Fruit fly (Drosophila melanogaster) whole organism, wandering third instar larva: ENCODE data around the gene Cad88C.

Source experiments
- Abd-B ChIP-seq: fragments of >200 bp; optimal IDR thresholded peaks from 2 replicates; lab custom pipeline; 2017; ENCODE audit warnings: missing biosample characterization, missing genetic modification characterization
- CG32264 ChIP-seq: fragments of 200-800 bp; sonication (Bioruptor generic); optimal IDR thresholded peaks from 2 replicates; lab custom pipeline; 2016; ENCODE audit warnings: missing biosample characterization, missing genetic modification characterization
- CG9705 ChIP-seq: fragments of 200-800 bp; sonication (Bioruptor generic); optimal IDR thresholded peaks from 2 replicates; lab custom pipeline; 2018; ENCODE audit warnings: missing biosample characterization, mild to moderate bottlenecking, missing genetic modification characterization
- CrebA ChIP-seq: fragments of 200-800 bp; sonication (Bioruptor generic); optimal IDR thresholded peaks from 2 replicates; lab custom pipeline; 2016; ENCODE audit warnings: missing biosample characterization, mild to moderate bottlenecking, missing genetic modification characterization, borderline replicate concordance
- Dfd ChIP-seq: fragments of >200 bp; optimal IDR thresholded peaks from 2 replicates; lab custom pipeline; 2017; ENCODE audit warnings: missing biosample characterization, missing genetic modification characterization
- Dif ChIP-seq: fragments of 200-275, 200-300 bp; sonication (Bioruptor generic); optimal IDR thresholded peaks from 2 replicates; lab custom pipeline; 2018; ENCODE audit warnings: missing biosample characterization, missing genetic modification characterization; ENCODE audit not compliant: partially characterized antibody
- GATAd ChIP-seq: sonication (Bioruptor generic); optimal IDR thresholded peaks from 2 replicates; lab custom pipeline; 2016; ENCODE audit warnings: missing biosample characterization, missing genetic modification characterization
- HLH106 ChIP-seq: fragments of 200-800 bp; optimal IDR thresholded peaks from 3 replicates; lab custom pipeline; 2019; ENCODE audit warnings: missing biosample characterization, mild to moderate bottlenecking, missing genetic modification characterization, moderate library complexity
- Hnf4 ChIP-seq: fragments of 200-800 bp; sonication (Bioruptor generic); optimal IDR thresholded peaks from 2 replicates; lab custom pipeline; 2016; ENCODE audit warnings: missing biosample characterization, mild to moderate bottlenecking, missing genetic modification characterization
- Hr78 ChIP-seq: fragments of >200 bp; optimal IDR thresholded peaks from 2 replicates; lab custom pipeline; 2017; ENCODE audit warnings: missing biosample characterization, missing genetic modification characterization
- Hr83 ChIP-seq: fragments of 200-300 bp; sonication (Bioruptor generic); optimal IDR thresholded peaks from 2 replicates; lab custom pipeline; 2016; ENCODE audit warnings: missing biosample characterization, mild to moderate bottlenecking, missing genetic modification characterization, moderate library complexity; ENCODE audit not compliant: poor library complexity, severe bottlenecking
- Jra ChIP-seq: sonication (Bioruptor generic); optimal IDR thresholded peaks from 2 replicates; lab custom pipeline; 2016; ENCODE audit warnings: missing biosample characterization, missing genetic modification characterization
- Mio ChIP-seq: sonication (Bioruptor generic); optimal IDR thresholded peaks from 2 replicates; lab custom pipeline; 2016; ENCODE audit warnings: missing biosample characterization, missing genetic modification characterization
- Myc ChIP-seq: fragments of >200 bp; optimal IDR thresholded peaks from 2 replicates; lab custom pipeline; 2017
- N ChIP-seq: fragments of >200 bp; optimal IDR thresholded peaks from 2 replicates; lab custom pipeline; 2018; ENCODE audit warnings: missing biosample characterization, missing external identifiers, missing genetic modification characterization
- OdsH ChIP-seq: fragments of 200-800 bp; sonication (Bioruptor generic); optimal IDR thresholded peaks from 2 replicates; lab custom pipeline; 2016; ENCODE audit warnings: missing biosample characterization, mild to moderate bottlenecking, missing genetic modification characterization
- Rel ChIP-seq, 2 experiments: fragments of 200-800 bp; sonication (Bioruptor generic) in 1 of 2; optimal IDR thresholded peaks; 2 replicates in 1 of 2; 3 replicates in 1 of 2; lab custom pipeline; 2016 to 2019; ENCODE audit warnings: mild to moderate bottlenecking in 2 of 2, missing biosample characterization in 2 of 2, missing genetic modification characterization in 2 of 2, moderate library complexity in 1 of 2
- Sp1 ChIP-seq: fragments of 200-800 bp; sonication (Bioruptor generic); optimal IDR thresholded peaks from 3 replicates; lab custom pipeline; 2019; ENCODE audit warnings: missing biosample characterization, mild to moderate bottlenecking, missing genetic modification characterization, moderate library complexity
- Vsx2 ChIP-seq: fragments of 200-300, 225-300 bp; sonication (Bioruptor generic); optimal IDR thresholded peaks from 2 replicates; lab custom pipeline; 2018; ENCODE audit warnings: missing biosample characterization, missing genetic modification characterization; ENCODE audit not compliant: partially characterized antibody
- br ChIP-seq: fragments of 200-800 bp; sonication (Bioruptor generic); optimal IDR thresholded peaks from 2 replicates; lab custom pipeline; 2016; ENCODE audit warnings: missing biosample characterization, missing genetic modification characterization
- brk ChIP-seq: fragments of 200-800 bp; sonication (Bioruptor generic); optimal IDR thresholded peaks from 2 replicates; lab custom pipeline; 2016; ENCODE audit warnings: missing biosample characterization, mild to moderate bottlenecking, missing genetic modification characterization
- dl ChIP-seq, 2 experiments: fragments of 175-275, 200-275 bp in 1 of 2; fragments of 200-275 bp in 1 of 2; sonication (Bioruptor generic); optimal IDR thresholded peaks; lab custom pipeline; 2018; ENCODE audit warnings: mild to moderate bottlenecking in 2 of 2, missing biosample characterization in 2 of 2, missing genetic modification characterization in 2 of 2, moderate library complexity in 2 of 2; ENCODE audit not compliant: partially characterized antibody in 2 of 2, insufficient read depth in 1 of 2
- dmrt93B ChIP-seq: fragments of 200-800 bp; sonication (Bioruptor generic); optimal IDR thresholded peaks from 2 replicates; lab custom pipeline; 2018; ENCODE audit warnings: missing biosample characterization, mild to moderate bottlenecking, missing genetic modification characterization
- dsf ChIP-seq: sonication (Bioruptor generic); optimal IDR thresholded peaks from 2 replicates; lab custom pipeline; 2016; ENCODE audit warnings: missing biosample characterization, missing genetic modification characterization, borderline replicate concordance
- ey ChIP-seq: fragments of 200-800 bp; sonication (Bioruptor generic); optimal IDR thresholded peaks from 2 replicates; lab custom pipeline; 2016; ENCODE audit warnings: missing biosample characterization, missing genetic modification characterization
- foxo ChIP-seq, 2 experiments: fragments of 200-800 bp; sonication (Bioruptor generic); optimal IDR thresholded peaks; 2 replicates in 1 of 2; 3 replicates in 1 of 2; lab custom pipeline; 2016 to 2017; ENCODE audit warnings: missing biosample characterization in 2 of 2, missing genetic modification characterization in 2 of 2
- fru ChIP-seq: fragments of 200-800 bp; sonication (Bioruptor generic); optimal IDR thresholded peaks from 3 replicates; lab custom pipeline; 2016; ENCODE audit warnings: missing biosample characterization, mild to moderate bottlenecking, missing genetic modification characterization
- h ChIP-seq: fragments of 200-800 bp; sonication (Bioruptor generic); optimal IDR thresholded peaks from 3 replicates; lab custom pipeline; 2016; ENCODE audit warnings: missing biosample characterization, mild to moderate bottlenecking, missing genetic modification characterization
- jim ChIP-seq: fragments of 175-275, 200-325 bp; sonication (Bioruptor generic); optimal IDR thresholded peaks from 2 replicates; lab custom pipeline; 2016; ENCODE audit warnings: missing biosample characterization, mild to moderate bottlenecking, missing genetic modification characterization
- lola ChIP-seq: fragments of >200 bp; optimal IDR thresholded peaks from 2 replicates; lab custom pipeline; 2017; ENCODE audit warnings: missing biosample characterization, missing genetic modification characterization
- pan ChIP-seq: fragments of >200 bp; optimal IDR thresholded peaks from 2 replicates; lab custom pipeline; 2017
- psq ChIP-seq: fragments of 200-800 bp; sonication (Bioruptor generic); optimal IDR thresholded peaks from 3 replicates; lab custom pipeline; 2017; ENCODE audit warnings: missing biosample characterization, mild to moderate bottlenecking, missing genetic modification characterization, moderate library complexity
- rgr ChIP-seq: fragments of 200-800 bp; sonication (Bioruptor generic); optimal IDR thresholded peaks from 3 replicates; lab custom pipeline; 2016; ENCODE audit warnings: missing biosample characterization, mild to moderate bottlenecking, missing genetic modification characterization
- sage ChIP-seq: fragments of 200-800 bp; sonication (Bioruptor generic); optimal IDR thresholded peaks from 2 replicates; lab custom pipeline; 2016; ENCODE audit warnings: missing biosample characterization, mild to moderate bottlenecking, missing genetic modification characterization
- sv ChIP-seq: fragments of 200-800 bp; sonication (Bioruptor generic); optimal IDR thresholded peaks from 3 replicates; lab custom pipeline; 2016; ENCODE audit warnings: missing biosample characterization, missing genetic modification characterization
- tai ChIP-seq: sonication (Bioruptor generic); optimal IDR thresholded peaks from 2 replicates; lab custom pipeline; 2016; ENCODE audit warnings: missing biosample characterization, missing genetic modification characterization
- usp ChIP-seq: fragments of >200 bp; optimal IDR thresholded peaks from 2 replicates; lab custom pipeline; 2017; ENCODE audit warnings: missing biosample characterization, missing genetic modification characterization
- woc ChIP-seq: sonication (Bioruptor generic); optimal IDR thresholded peaks from 2 replicates; lab custom pipeline; 2016; ENCODE audit warnings: missing biosample characterization, mild to moderate bottlenecking, missing genetic modification characterization

Gene Cad88C

dm6 chr3R:14626781-14627180 lies 3.5 kb upstream of the Cad88C start:
- TF ChIP-seq Rel (GFP tag; optimal IDR thresholded peaks at IDR 0.05; lab: Kevin White, UChicago) (no peak), Rel (tag; optimal IDR thresholded peaks at IDR 0.05; lab: Kevin White, UChicago) (peak; percentile 56), psq (GFP tag; lab: Kevin White, UChicago) (no peak), dmrt93B (GFP tag; lab: Kevin White, UChicago) (no peak), GATAd (GFP tag; lab: Kevin White, UChicago) (no peak), Mio (GFP tag; lab: Kevin White, UChicago) (no peak)

DNA sequence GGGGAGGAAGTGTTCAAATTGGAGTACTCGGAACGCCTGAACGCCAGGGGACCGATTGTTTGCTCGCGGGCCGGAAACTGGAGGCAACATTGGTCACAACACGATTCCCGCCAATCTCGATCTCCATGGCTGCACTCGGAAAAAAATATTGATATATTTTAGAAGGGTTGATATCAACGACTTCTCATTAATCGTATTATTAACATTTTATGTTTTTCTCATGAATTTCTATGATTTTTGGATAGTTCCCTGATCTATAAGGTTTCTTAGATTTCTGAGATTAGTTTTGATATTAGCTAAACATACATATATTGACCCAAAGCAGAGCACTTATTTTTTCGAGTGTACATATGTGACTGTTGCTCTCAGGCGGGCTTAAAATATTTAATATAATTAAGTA lies 1.6 kb downstream of the Cad88C start:
- TF ChIP-seq Myc (no peak), pan (no peak), Abd-B (no peak), CG32264 (GFP tag; lab: Kevin White, UChicago) (no peak), h (GFP tag; lab: Kevin White, UChicago) (no peak), Dfd (GFP tag; lab: Kevin White, UChicago) (no peak), br (no peak)
- TF ChIP-seq, all 38 proteins: peak for 0

DNA sequence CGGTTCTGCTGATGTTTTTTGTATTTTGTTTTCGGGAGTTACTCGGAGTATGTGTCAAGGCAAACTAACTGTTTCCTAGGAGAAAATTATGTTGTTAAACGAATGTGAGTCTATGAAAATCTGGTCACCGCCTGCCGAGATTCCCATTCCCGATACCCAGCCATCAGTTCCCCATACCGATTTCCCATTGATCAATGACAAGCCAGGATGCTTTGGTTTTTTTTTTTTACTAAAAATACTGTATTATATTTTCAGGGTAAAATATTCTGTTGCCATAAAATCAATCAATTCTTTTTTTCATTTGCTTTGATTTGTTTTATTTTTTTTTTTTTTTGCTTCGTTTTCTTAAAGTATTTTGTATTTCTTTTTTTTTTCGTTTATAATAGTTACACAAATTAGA lies 12.2 kb downstream of the Cad88C start, which contains the start of gene CG7886:
TSS of gene CG7886 (minus strand) at position 101 of the 400 bp plus-strand sequence.
- TF ChIP-seq OdsH, result no peak
- TF ChIP-seq Vsx2 (GFP tag; lab: Kevin White, UChicago), result no peak
- TF ChIP-seq Hr83 (GFP tag; lab: Kevin White, UChicago), result no peak
- no peak for TF ChIP-seq Myc

DNA sequence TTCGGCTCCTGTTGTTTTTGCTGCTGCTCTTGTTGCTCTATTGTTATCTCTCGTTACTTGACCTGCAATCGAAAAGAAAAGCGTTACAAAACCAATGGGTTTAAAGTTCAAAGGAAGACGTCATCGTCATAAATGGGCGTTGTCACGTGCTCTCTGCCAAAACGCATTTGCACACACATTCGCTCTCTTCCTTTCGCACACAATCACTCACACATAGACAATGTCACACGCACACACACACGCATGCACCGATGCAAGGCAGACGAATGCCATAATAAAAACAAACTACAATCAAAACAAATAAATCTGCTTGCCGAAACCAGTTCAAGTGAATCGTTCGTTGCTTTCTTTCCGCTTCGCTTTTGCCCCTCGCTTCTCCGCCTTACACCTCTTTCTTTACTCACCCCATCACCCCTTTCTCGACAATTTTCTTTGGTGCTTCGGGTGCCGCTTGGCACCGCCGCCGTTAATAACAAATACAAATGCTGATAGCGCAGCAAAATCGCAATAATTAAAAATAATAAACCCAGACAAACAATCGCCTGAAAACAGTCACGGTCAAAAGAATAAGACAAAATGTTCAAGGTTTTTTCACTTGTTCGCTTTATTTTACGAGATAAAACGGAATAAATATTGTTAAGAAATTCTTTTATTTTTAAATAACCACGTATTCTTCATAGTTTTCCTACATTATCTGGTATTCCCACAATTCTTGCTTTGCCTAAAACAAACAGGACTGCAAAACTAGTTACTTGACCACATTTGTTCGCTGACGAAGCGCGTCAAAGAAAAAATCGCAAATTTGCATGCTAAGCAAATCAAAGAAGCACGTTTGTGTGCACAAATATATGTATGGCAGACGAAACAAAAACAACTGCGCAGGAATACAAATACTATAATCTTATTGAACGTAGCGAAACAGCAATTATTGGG lies 19.3 kb downstream of the Cad88C start:
- TF ChIP-seq Dif (GFP tag; lab: Kevin White, UChicago) (no peak), CG32264 (GFP tag; lab: Kevin White, UChicago) (peak; percentile 74), lola (GFP tag; lab: Kevin White, UChicago) (no peak), rgr (GFP tag; lab: Kevin White, UChicago) (peak; percentile 93), woc (peak; percentile 88), br (peak; percentile 89), Myc (no peak), h (GFP tag; lab: Kevin White, UChicago) (peak; percentile 94), N (GFP tag; lab: Kevin White, UChicago) (no peak), Sp1 (GFP tag; lab: Kevin White, UChicago) (peak; percentile 90), Hr83 (GFP tag; lab: Kevin White, UChicago) (peak; percentile 26), Rel (GFP tag; optimal IDR thresholded peaks at IDR 0.05; lab: Kevin White, UChicago) (peak; percentile 59), Rel (tag; optimal IDR thresholded peaks at IDR 0.05; lab: Kevin White, UChicago) (peak; percentile 27), ey (peak; percentile 89), dsf (GFP tag; lab: Kevin White, UChicago) (peak; percentile 61), tai (GFP tag; lab: Kevin White, UChicago) (peak; percentile 61), jim (GFP tag; lab: Kevin White, UChicago) (no peak), Hnf4 (GFP tag; lab: Kevin White, UChicago) (peak; percentile 83), dl (GFP tag; optimal IDR thresholded peaks at IDR 0.05; lab: Kevin White, UChicago; ENCODE audit: insufficient read depth in 1 of 2, partially characterized antibody in 2 of 2) (peak in 1 of 2 experiments; percentile 16), usp (no peak), Dfd (GFP tag; lab: Kevin White, UChicago) (no peak), OdsH (peak; percentile 93), brk (GFP tag; lab: Kevin White, UChicago) (peak; percentile 82), Mio (GFP tag; lab: Kevin White, UChicago) (no peak), CrebA (GFP tag; lab: Kevin White, UChicago) (peak; percentile 77), psq (GFP tag; lab: Kevin White, UChicago) (peak; percentile 100), foxo (GFP tag; optimal IDR thresholded peaks at IDR 0.05; lab: Kevin White, UChicago) (peak; percentile 55 to 91), Vsx2 (GFP tag; lab: Kevin White, UChicago) (peak; percentile 34), GATAd (GFP tag; lab: Kevin White, UChicago) (peak; percentile 37), Abd-B (no peak), pan (no peak), sage (GFP tag; lab: Kevin White, UChicago) (no peak), CG9705 (peak; percentile 8), Jra (GFP tag; lab: Kevin White, UChicago) (peak; percentile 79), dmrt93B (GFP tag; lab: Kevin White, UChicago) (peak; percentile 75), fru (GFP tag; lab: Kevin White, UChicago) (peak; percentile 88), sv (GFP tag; lab: Kevin White, UChicago) (no peak), Hr78 (GFP tag; lab: Kevin White, UChicago) (no peak), HLH106 (tag; lab: Kevin White, UChicago) (peak; percentile 82)
- TF ChIP-seq, all 38 proteins: peak for 25
